Worm (Caenorhabditis elegans) whole organism, L3 larva: ENCODE measurements around the gene srj-55.

ENCODE experiments used
- ZK546.5 ChIP-seq: sonication (generic microtip); optimal IDR thresholded peaks from 2 replicates; lab custom pipeline; 2017; ENCODE audit warnings: missing biosample characterization, missing genetic modification characterization
- aly-2 ChIP-seq: fragments of 150-350 bp; optimal IDR thresholded peaks from 2 replicates; lab custom pipeline; 2014; ENCODE audit warnings: missing biosample characterization, missing genetic modification characterization
- ceh-16 ChIP-seq: sonication (generic microtip); optimal IDR thresholded peaks from 2 replicates; lab custom pipeline; 2017; ENCODE audit warnings: missing biosample characterization, missing genetic modification characterization
- ceh-28 ChIP-seq: fragments of 150-350 bp; optimal IDR thresholded peaks from 2 replicates; lab custom pipeline; 2014; ENCODE audit warnings: missing biosample characterization, missing genetic modification reagents, missing genetic modification characterization
- ceh-9 ChIP-seq: sonication (generic microtip); optimal IDR thresholded peaks from 2 replicates; lab custom pipeline; 2018; ENCODE audit warnings: missing biosample characterization, missing genetic modification characterization
- daf-12 ChIP-seq: fragments of 150-350 bp; optimal IDR thresholded peaks from 2 replicates; lab custom pipeline; 2014; ENCODE audit warnings: missing biosample characterization, missing genetic modification reagents, missing genetic modification characterization
- egl-27 ChIP-seq: sonication (generic microtip); optimal IDR thresholded peaks from 4 replicates; lab custom pipeline; 2017; ENCODE audit warnings: missing biosample characterization, missing genetic modification reagents, missing genetic modification characterization
- egl-5 ChIP-seq: fragments of 150-350 bp; optimal IDR thresholded peaks from 2 replicates; lab custom pipeline; 2017; ENCODE audit warnings: missing biosample characterization, missing genetic modification reagents, missing genetic modification characterization, inconsistent platforms
- elt-1 ChIP-seq: fragments of 150-350 bp; optimal IDR thresholded peaks from 2 replicates; lab custom pipeline; 2014; ENCODE audit warnings: missing biosample characterization, missing genetic modification characterization
- elt-2 ChIP-seq: sonication (generic microtip); optimal IDR thresholded peaks from 2 replicates; lab custom pipeline; 2016; ENCODE audit warnings: missing genetic modification reagents, mild to moderate bottlenecking, missing genetic modification characterization, missing compliant biosample characterization
- fkh-2 ChIP-seq: fragments of 150-350 bp; optimal IDR thresholded peaks from 2 replicates; lab custom pipeline; 2014; ENCODE audit warnings: missing biosample characterization, missing genetic modification reagents, missing genetic modification characterization
- hmg-11 ChIP-seq: sonication (generic microtip); optimal IDR thresholded peaks from 2 replicates; lab custom pipeline; 2016; ENCODE audit warnings: missing genetic modification characterization, missing compliant biosample characterization
- jun-1 ChIP-seq: fragments of 150-350 bp; optimal IDR thresholded peaks from 2 replicates; lab custom pipeline; 2014; ENCODE audit warnings: missing biosample characterization, missing genetic modification reagents, missing genetic modification characterization
- lin-15B ChIP-seq: fragments of 150-350 bp; optimal IDR thresholded peaks from 2 replicates; lab custom pipeline; 2014; ENCODE audit warnings: missing biosample characterization, missing genetic modification characterization
- lin-39 ChIP-seq: fragments of 150-350 bp; optimal IDR thresholded peaks from 2 replicates; lab custom pipeline; 2018; ENCODE audit warnings: missing biosample characterization, missing genetic modification reagents, missing genetic modification characterization
- lsy-12 ChIP-seq: sonication (generic microtip); optimal IDR thresholded peaks from 2 replicates; lab custom pipeline; 2016; ENCODE audit warnings: mild to moderate bottlenecking, missing genetic modification characterization, missing compliant biosample characterization
- mdl-1 ChIP-seq: fragments of 150-350 bp; optimal IDR thresholded peaks from 2 replicates; lab custom pipeline; 2014; ENCODE audit warnings: missing biosample characterization, missing genetic modification characterization
- mml-1 ChIP-seq: fragments of 150-350 bp; sonication (generic microtip); optimal IDR thresholded peaks from 3 replicates; lab custom pipeline; 2014; ENCODE audit warnings: missing biosample characterization, missing genetic modification characterization
- nfya-1 ChIP-seq: sonication (generic microtip); optimal IDR thresholded peaks from 2 replicates; lab custom pipeline; 2017; ENCODE audit warnings: missing genetic modification characterization, mild to moderate bottlenecking, missing compliant biosample characterization, antibody characterized with exemption, moderate library complexity; ENCODE audit not compliant: insufficient read depth
- nhr-12 ChIP-seq: fragments of 150-350 bp; optimal IDR thresholded peaks from 2 replicates; lab custom pipeline; 2014; ENCODE audit warnings: missing biosample characterization, missing genetic modification characterization
- nhr-23 ChIP-seq: fragments of 150-350 bp; optimal IDR thresholded peaks from 2 replicates; lab custom pipeline; 2014; ENCODE audit warnings: missing biosample characterization, missing genetic modification reagents, missing genetic modification characterization
- nhr-237 ChIP-seq: fragments of 150-350 bp; optimal IDR thresholded peaks from 2 replicates; lab custom pipeline; 2014; ENCODE audit warnings: missing biosample characterization, missing genetic modification characterization
- nhr-25 ChIP-seq: sonication (generic microtip); optimal IDR thresholded peaks from 2 replicates; lab custom pipeline; 2017; ENCODE audit warnings: missing biosample characterization, missing genetic modification characterization
- nhr-67 ChIP-seq: fragments of 150-350 bp; optimal IDR thresholded peaks from 2 replicates; lab custom pipeline; 2014; ENCODE audit warnings: missing biosample characterization, missing genetic modification characterization
- nhr-77 ChIP-seq: fragments of 150-350 bp; optimal IDR thresholded peaks from 2 replicates; lab custom pipeline; 2014; ENCODE audit warnings: missing biosample characterization, missing genetic modification characterization
- pha-4 ChIP-seq: fragments of 150-350 bp; optimal IDR thresholded peaks from 2 replicates; lab custom pipeline; 2014; ENCODE audit warnings: missing biosample characterization, missing genetic modification reagents, missing genetic modification characterization
- pqm-1 ChIP-seq: fragments of 150-350 bp; optimal IDR thresholded peaks from 2 replicates; lab custom pipeline; 2017; ENCODE audit warnings: missing biosample characterization, missing genetic modification characterization, inconsistent platforms
- sea-2 ChIP-seq: fragments of 150-350 bp; sonication (generic microtip); optimal IDR thresholded peaks from 4 replicates; lab custom pipeline; 2014; ENCODE audit warnings: missing biosample characterization, missing genetic modification reagents, missing genetic modification characterization
- snpc-4 ChIP-seq: fragments of 150-350 bp; optimal IDR thresholded peaks from 2 replicates; lab custom pipeline; 2014; ENCODE audit warnings: missing biosample characterization, missing genetic modification characterization
- tbx-2 ChIP-seq: sonication (generic microtip); optimal IDR thresholded peaks from 2 replicates; lab custom pipeline; 2016; ENCODE audit warnings: mild to moderate bottlenecking, missing genetic modification characterization, missing compliant biosample characterization
- unc-62 ChIP-seq: fragments of 150-350 bp; sonication (generic microtip); optimal IDR thresholded peaks from 4 replicates; lab custom pipeline; 2014; ENCODE audit warnings: missing biosample characterization, missing genetic modification reagents, missing genetic modification characterization
- zag-1 ChIP-seq: fragments of 150-350 bp; optimal IDR thresholded peaks from 2 replicates; lab custom pipeline; 2014; ENCODE audit warnings: missing biosample characterization, missing genetic modification characterization
- ztf-11 ChIP-seq: fragments of 150-350 bp; optimal IDR thresholded peaks from 2 replicates; lab custom pipeline; 2014; ENCODE audit warnings: missing biosample characterization, missing genetic modification characterization
- ztf-4 ChIP-seq: fragments of 150-350 bp; optimal IDR thresholded peaks from 2 replicates; lab custom pipeline; 2014; ENCODE audit warnings: missing biosample characterization, missing genetic modification characterization

The srj-55 gene

DNA sequence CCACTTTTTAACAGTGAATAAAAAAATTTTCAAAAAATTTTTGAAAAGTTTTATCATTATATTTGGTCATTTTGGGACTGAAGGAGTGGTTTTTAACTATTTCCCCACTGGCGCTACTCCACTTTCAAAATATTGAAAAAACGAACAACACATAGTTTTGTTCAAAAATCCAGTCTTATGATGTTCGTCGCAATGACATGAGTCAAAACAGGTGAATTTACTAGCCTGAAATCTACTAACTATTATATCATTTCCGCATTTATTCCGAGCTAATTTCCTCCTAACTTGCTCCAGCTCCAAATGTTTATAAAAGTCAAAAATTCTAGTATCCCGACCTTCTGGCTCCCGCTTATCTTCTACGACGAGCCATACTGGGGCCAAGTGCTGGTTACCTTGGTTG, 26.7 kb upstream of the srj-55 start, which contains the start of gene sre-24:
Gene sre-24 (plus strand): TSS at position 301 of the 400 bp plus-strand sequence.
- TF ChIP-seq jun-1: no peak
- TF ChIP-seq mdl-1 (tag; lab: Kevin White, UChicago): no peak
- no peak for TF ChIP-seq nhr-77 (tag; lab: Kevin White, UChicago)
- TF ChIP-seq ceh-9 (tag; lab: Kevin White, UChicago): no peak
- no peak for TF ChIP-seq ceh-16 (tag; lab: Kevin White, UChicago)
- no peak for TF ChIP-seq pha-4 (tag; lab: Kevin White, UChicago)
- TF ChIP-seq tbx-2 (tag; lab: Kevin White, UChicago): no peak
- no peak for TF ChIP-seq nhr-23
- no peak for TF ChIP-seq lin-15B (tag; lab: Kevin White, UChicago)
- no peak for TF ChIP-seq lin-39 (tag; lab: Kevin White, UChicago)
- TF ChIP-seq hmg-11: no peak
- no peak for TF ChIP-seq lsy-12 (tag; lab: Kevin White, UChicago)
- no peak for TF ChIP-seq ZK546.5
- no peak for TF ChIP-seq nhr-12 (tag; lab: Kevin White, UChicago)
- TF ChIP-seq ceh-28 (tag; lab: Kevin White, UChicago): no peak

DNA sequence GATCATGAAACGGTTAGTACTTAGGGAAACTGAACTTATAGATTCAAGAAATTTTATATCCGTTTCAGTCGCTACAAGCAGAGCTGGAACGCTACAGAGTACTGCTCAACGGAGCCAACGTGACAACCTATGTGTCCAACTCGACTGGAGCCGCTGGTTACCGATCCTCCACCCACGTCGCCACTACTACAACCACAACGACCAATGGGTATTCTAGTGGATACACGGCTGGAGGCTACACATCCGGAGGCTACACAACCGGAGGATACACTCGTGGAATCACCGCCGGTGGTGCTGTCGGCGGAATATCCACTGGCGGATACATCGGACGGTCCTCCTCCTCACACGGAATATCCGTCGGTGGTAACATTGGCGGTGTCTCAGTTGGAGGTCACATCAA, 25.4 kb upstream of the srj-55 start:
- TF ChIP-seq fkh-2 (no peak), egl-27 (tag; lab: Kevin White, UChicago) (no peak), lin-39 (tag; lab: Kevin White, UChicago) (no peak), unc-62 (GFP tag; lab: Kevin White, UChicago) (no peak), nhr-23 (no peak), tbx-2 (tag; lab: Kevin White, UChicago) (no peak), aly-2 (no peak), elt-1 (no peak)

DNA sequence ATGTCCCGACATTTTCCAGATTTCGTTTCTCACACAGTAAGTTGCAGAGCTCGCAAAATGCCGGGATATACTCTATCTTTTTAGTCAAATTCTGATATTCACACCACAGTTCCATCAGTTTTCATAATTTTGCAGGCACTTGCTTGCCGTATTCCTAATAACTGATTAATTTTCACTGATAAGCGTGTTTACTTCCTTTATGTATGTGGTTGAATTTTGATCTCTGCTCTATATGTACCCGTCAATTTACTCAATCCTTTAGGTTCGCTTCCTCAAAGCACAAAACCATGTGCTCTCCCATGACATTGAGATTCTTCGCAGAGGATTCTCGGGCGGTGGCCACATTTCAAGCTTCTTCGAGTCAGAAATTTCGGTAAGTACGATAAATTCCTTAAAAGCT, 23.8 kb upstream of the srj-55 start:
- TF ChIP-seq lsy-12 (tag; lab: Kevin White, UChicago): no peak
- no peak for TF ChIP-seq snpc-4
- no peak for TF ChIP-seq nhr-67 (tag; lab: Kevin White, UChicago)
- TF ChIP-seq ztf-11: no peak
- TF ChIP-seq pqm-1 (tag; lab: Kevin White, UChicago): peak; percentile 10
- TF ChIP-seq zag-1 (tag; lab: Kevin White, UChicago): no peak
- no peak for TF ChIP-seq nhr-23
- TF ChIP-seq ZK546.5: no peak
- TF ChIP-seq egl-27 (tag; lab: Kevin White, UChicago): no peak
- no peak for TF ChIP-seq egl-5
- TF ChIP-seq nhr-25 (tag; lab: Kevin White, UChicago): no peak
- TF ChIP-seq elt-2: peak; percentile 40
- TF ChIP-seq tbx-2 (tag; lab: Kevin White, UChicago): no peak
- no peak for TF ChIP-seq mml-1 (tag; lab: Kevin White, UChicago)
- TF ChIP-seq nhr-237 (tag; lab: Kevin White, UChicago): no peak
- TF ChIP-seq ceh-9 (tag; lab: Kevin White, UChicago): no peak

DNA sequence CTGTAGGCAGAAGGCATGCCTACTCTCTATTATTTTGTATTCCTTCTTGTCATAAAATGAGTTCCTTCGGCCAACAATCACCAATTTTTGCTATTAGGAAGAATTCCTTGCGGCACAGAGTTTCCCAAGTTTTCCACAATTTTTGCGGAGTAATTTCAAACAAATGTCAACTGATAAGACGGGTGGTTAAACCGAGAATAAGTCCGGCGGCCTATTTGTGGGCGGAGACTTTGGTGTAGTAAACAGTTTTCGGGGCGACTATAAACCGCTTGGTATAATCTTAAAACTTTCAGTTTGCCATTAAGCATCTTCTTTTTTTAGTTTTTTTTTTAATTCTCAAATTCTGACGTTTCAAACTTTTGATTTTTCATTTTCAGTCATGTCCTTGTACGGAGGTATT, 23.3 kb upstream of the srj-55 start, which contains the start of gene ifc-1:
Gene ifc-1 (plus strand): TSS at position 378 of the 400 bp plus-strand sequence.
- no peak for TF ChIP-seq pqm-1 (tag; lab: Kevin White, UChicago)
- TF ChIP-seq elt-2: peak; percentile 57
- TF ChIP-seq, all 47 proteins: peak for 1

DNA sequence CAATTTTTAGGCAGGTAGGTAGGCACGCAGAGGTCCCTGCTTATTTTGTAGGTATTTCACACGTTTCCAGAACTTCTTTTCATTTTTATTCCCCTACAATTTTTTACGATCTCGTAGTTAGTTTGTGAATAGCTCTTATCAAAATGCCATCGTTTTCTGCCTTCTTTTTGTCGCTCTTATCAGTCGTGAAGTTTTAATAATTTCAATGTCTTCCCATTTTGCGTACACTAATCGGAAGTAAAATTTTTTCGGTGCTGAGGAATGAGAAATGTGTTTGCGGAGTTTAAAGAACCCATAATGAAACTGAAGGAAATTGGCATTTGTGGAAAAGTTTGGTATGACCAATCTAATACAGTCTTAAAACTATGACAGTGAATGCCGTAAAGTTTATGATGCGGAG, 22.6 kb upstream of the srj-55 start:
- TF ChIP-seq daf-12 (tag; lab: Kevin White, UChicago): no peak
- no peak for TF ChIP-seq elt-1
- no peak for TF ChIP-seq nhr-23
- TF ChIP-seq snpc-4: no peak
- no peak for TF ChIP-seq lin-39 (tag; lab: Kevin White, UChicago)
- no peak for TF ChIP-seq nhr-77 (tag; lab: Kevin White, UChicago)
- TF ChIP-seq pqm-1 (tag; lab: Kevin White, UChicago): peak; percentile 49
- no peak for TF ChIP-seq sea-2 (GFP tag; lab: Kevin White, UChicago)
- TF ChIP-seq jun-1: peak; percentile 59
- no peak for TF ChIP-seq nfya-1 (tag; lab: Kevin White, UChicago)
- TF ChIP-seq elt-2: peak; percentile 84
- TF ChIP-seq ztf-4: no peak
- no peak for TF ChIP-seq pha-4 (tag; lab: Kevin White, UChicago)
- TF ChIP-seq ceh-28 (tag; lab: Kevin White, UChicago): no peak
